Worm (Caenorhabditis elegans): Measurements from ENCODE around the gene ZC504.1.

DNA sequence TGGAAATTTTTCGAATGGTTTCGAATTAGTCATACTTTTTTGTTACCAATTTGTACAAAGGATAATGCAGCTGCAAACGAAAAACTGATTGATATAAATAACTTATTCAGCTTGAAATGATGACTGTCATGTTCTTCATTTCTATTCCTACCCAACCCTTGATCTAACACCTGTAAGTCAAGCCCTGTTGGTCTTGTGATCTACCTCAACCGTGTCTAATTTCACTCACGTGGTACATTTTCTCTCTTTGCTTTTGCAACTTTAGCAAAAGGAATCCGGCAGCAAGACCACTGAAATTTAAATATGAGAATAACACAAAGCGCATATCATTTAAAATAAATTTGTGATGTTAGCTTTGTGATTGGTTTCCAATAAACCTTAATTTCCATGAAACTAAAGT, 2.9 kb upstream of the ZC504.1 start:
- TF ChIP-seq unc-62 (GFP tag; optimal IDR thresholded peaks at IDR 0.05) = no peak
- no peak for TF ChIP-seq nhr-237 (tag; optimal IDR thresholded peaks at IDR 0.05)
- no peak for TF ChIP-seq ama-1 (optimal IDR thresholded peaks at IDR 0.05)
- no peak for TF ChIP-seq ceh-82 (tag; optimal IDR thresholded peaks at IDR 0.05)
- no peak for TF ChIP-seq sem-4 (tag; optimal IDR thresholded peaks at IDR 0.05)
- TF ChIP-seq mab-5 (tag; optimal IDR thresholded peaks at IDR 0.05) = no peak
- TF ChIP-seq snpc-4 (tag; optimal IDR thresholded peaks at IDR 0.05) = no peak

All from whole organism, L2 larva.